Fruit fly (Drosophila melanogaster) whole organism, wandering third instar larva: ENCODE measurements around the gene CG45105.
A peak's percentile ranks its signal among the peaks of the same experiment; 100 is the strongest.

Experiments
- CG32264 ChIP-seq: fragments of 200-800 bp; sonication (Bioruptor generic); optimal IDR thresholded peaks from 2 replicates; lab custom pipeline; 2016; ENCODE audit warnings: missing biosample characterization, missing genetic modification characterization
- CG9705 ChIP-seq: fragments of 200-800 bp; sonication (Bioruptor generic); optimal IDR thresholded peaks from 2 replicates; lab custom pipeline; 2018; ENCODE audit warnings: missing biosample characterization, mild to moderate bottlenecking, missing genetic modification characterization
- CrebA ChIP-seq: fragments of 200-800 bp; sonication (Bioruptor generic); optimal IDR thresholded peaks from 2 replicates; lab custom pipeline; 2016; ENCODE audit warnings: missing biosample characterization, mild to moderate bottlenecking, missing genetic modification characterization, borderline replicate concordance
- Dfd ChIP-seq: fragments of >200 bp; optimal IDR thresholded peaks from 2 replicates; lab custom pipeline; 2017; ENCODE audit warnings: missing biosample characterization, missing genetic modification characterization
- GATAd ChIP-seq: sonication (Bioruptor generic); optimal IDR thresholded peaks from 2 replicates; lab custom pipeline; 2016; ENCODE audit warnings: missing biosample characterization, missing genetic modification characterization
- HLH106 ChIP-seq: fragments of 200-800 bp; optimal IDR thresholded peaks from 3 replicates; lab custom pipeline; 2019; ENCODE audit warnings: missing biosample characterization, mild to moderate bottlenecking, missing genetic modification characterization, moderate library complexity
- Hnf4 ChIP-seq: fragments of 200-800 bp; sonication (Bioruptor generic); optimal IDR thresholded peaks from 2 replicates; lab custom pipeline; 2016; ENCODE audit warnings: missing biosample characterization, mild to moderate bottlenecking, missing genetic modification characterization
- Hr78 ChIP-seq: fragments of >200 bp; optimal IDR thresholded peaks from 2 replicates; lab custom pipeline; 2017; ENCODE audit warnings: missing biosample characterization, missing genetic modification characterization
- Hr83 ChIP-seq: fragments of 200-300 bp; sonication (Bioruptor generic); optimal IDR thresholded peaks from 2 replicates; lab custom pipeline; 2016; ENCODE audit warnings: missing biosample characterization, mild to moderate bottlenecking, missing genetic modification characterization, moderate library complexity; ENCODE audit not compliant: poor library complexity, severe bottlenecking
- Jra ChIP-seq: sonication (Bioruptor generic); optimal IDR thresholded peaks from 2 replicates; lab custom pipeline; 2016; ENCODE audit warnings: missing biosample characterization, missing genetic modification characterization
- Mio ChIP-seq: sonication (Bioruptor generic); optimal IDR thresholded peaks from 2 replicates; lab custom pipeline; 2016; ENCODE audit warnings: missing biosample characterization, missing genetic modification characterization
- OdsH ChIP-seq: fragments of 200-800 bp; sonication (Bioruptor generic); optimal IDR thresholded peaks from 2 replicates; lab custom pipeline; 2016; ENCODE audit warnings: missing biosample characterization, mild to moderate bottlenecking, missing genetic modification characterization
- Sp1 ChIP-seq: fragments of 200-800 bp; sonication (Bioruptor generic); optimal IDR thresholded peaks from 3 replicates; lab custom pipeline; 2019; ENCODE audit warnings: missing biosample characterization, mild to moderate bottlenecking, missing genetic modification characterization, moderate library complexity
- Vsx2 ChIP-seq: fragments of 200-300, 225-300 bp; sonication (Bioruptor generic); optimal IDR thresholded peaks from 2 replicates; lab custom pipeline; 2018; ENCODE audit warnings: missing biosample characterization, missing genetic modification characterization; ENCODE audit not compliant: partially characterized antibody
- br ChIP-seq: fragments of 200-800 bp; sonication (Bioruptor generic); optimal IDR thresholded peaks from 2 replicates; lab custom pipeline; 2016; ENCODE audit warnings: missing biosample characterization, missing genetic modification characterization
- brk ChIP-seq: fragments of 200-800 bp; sonication (Bioruptor generic); optimal IDR thresholded peaks from 2 replicates; lab custom pipeline; 2016; ENCODE audit warnings: missing biosample characterization, mild to moderate bottlenecking, missing genetic modification characterization
- dl ChIP-seq, 2 experiments: fragments of 175-275, 200-275 bp in 1 of 2; fragments of 200-275 bp in 1 of 2; sonication (Bioruptor generic); optimal IDR thresholded peaks; lab custom pipeline; 2018; ENCODE audit warnings: mild to moderate bottlenecking in 2 of 2, missing biosample characterization in 2 of 2, missing genetic modification characterization in 2 of 2, moderate library complexity in 2 of 2; ENCODE audit not compliant: partially characterized antibody in 2 of 2, insufficient read depth in 1 of 2
- dmrt93B ChIP-seq: fragments of 200-800 bp; sonication (Bioruptor generic); optimal IDR thresholded peaks from 2 replicates; lab custom pipeline; 2018; ENCODE audit warnings: missing biosample characterization, mild to moderate bottlenecking, missing genetic modification characterization
- dsf ChIP-seq: sonication (Bioruptor generic); optimal IDR thresholded peaks from 2 replicates; lab custom pipeline; 2016; ENCODE audit warnings: missing biosample characterization, missing genetic modification characterization, borderline replicate concordance
- ey ChIP-seq: fragments of 200-800 bp; sonication (Bioruptor generic); optimal IDR thresholded peaks from 2 replicates; lab custom pipeline; 2016; ENCODE audit warnings: missing biosample characterization, missing genetic modification characterization
- foxo ChIP-seq, 2 experiments: fragments of 200-800 bp; sonication (Bioruptor generic); optimal IDR thresholded peaks; 2 replicates in 1 of 2; 3 replicates in 1 of 2; lab custom pipeline; 2016 to 2017; ENCODE audit warnings: missing biosample characterization in 2 of 2, missing genetic modification characterization in 2 of 2
- fru ChIP-seq: fragments of 200-800 bp; sonication (Bioruptor generic); optimal IDR thresholded peaks from 3 replicates; lab custom pipeline; 2016; ENCODE audit warnings: missing biosample characterization, mild to moderate bottlenecking, missing genetic modification characterization
- h ChIP-seq: fragments of 200-800 bp; sonication (Bioruptor generic); optimal IDR thresholded peaks from 3 replicates; lab custom pipeline; 2016; ENCODE audit warnings: missing biosample characterization, mild to moderate bottlenecking, missing genetic modification characterization
- jim ChIP-seq: fragments of 175-275, 200-325 bp; sonication (Bioruptor generic); optimal IDR thresholded peaks from 2 replicates; lab custom pipeline; 2016; ENCODE audit warnings: missing biosample characterization, mild to moderate bottlenecking, missing genetic modification characterization
- psq ChIP-seq: fragments of 200-800 bp; sonication (Bioruptor generic); optimal IDR thresholded peaks from 3 replicates; lab custom pipeline; 2017; ENCODE audit warnings: missing biosample characterization, mild to moderate bottlenecking, missing genetic modification characterization, moderate library complexity
- rgr ChIP-seq: fragments of 200-800 bp; sonication (Bioruptor generic); optimal IDR thresholded peaks from 3 replicates; lab custom pipeline; 2016; ENCODE audit warnings: missing biosample characterization, mild to moderate bottlenecking, missing genetic modification characterization
- sage ChIP-seq: fragments of 200-800 bp; sonication (Bioruptor generic); optimal IDR thresholded peaks from 2 replicates; lab custom pipeline; 2016; ENCODE audit warnings: missing biosample characterization, mild to moderate bottlenecking, missing genetic modification characterization
- sv ChIP-seq: fragments of 200-800 bp; sonication (Bioruptor generic); optimal IDR thresholded peaks from 3 replicates; lab custom pipeline; 2016; ENCODE audit warnings: missing biosample characterization, missing genetic modification characterization
- usp ChIP-seq: fragments of >200 bp; optimal IDR thresholded peaks from 2 replicates; lab custom pipeline; 2017; ENCODE audit warnings: missing biosample characterization, missing genetic modification characterization
- woc ChIP-seq: sonication (Bioruptor generic); optimal IDR thresholded peaks from 2 replicates; lab custom pipeline; 2016; ENCODE audit warnings: missing biosample characterization, mild to moderate bottlenecking, missing genetic modification characterization

Gene CG45105

DNA sequence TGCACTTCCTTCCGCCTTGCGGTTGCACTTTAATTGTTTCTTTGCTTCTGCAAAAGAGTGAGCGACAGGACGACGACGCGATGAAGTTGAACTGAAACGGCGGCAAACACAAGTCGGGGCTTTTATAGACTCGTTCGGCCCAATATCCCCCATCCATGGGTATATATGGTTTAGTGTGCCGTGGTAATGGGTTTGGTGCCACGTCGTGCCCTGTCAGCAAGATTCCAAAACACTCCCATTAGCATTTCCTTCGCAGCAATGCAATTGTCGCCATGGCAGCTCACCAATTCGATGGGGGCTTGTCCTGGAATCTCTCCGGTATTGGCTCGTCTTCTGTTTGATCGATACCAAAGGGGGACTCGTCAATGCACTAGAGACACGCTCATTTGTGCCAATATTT lies at the start of gene CG45105:
Gene CG45105, minus strand, starts transcription at position 101 of the 400 bp plus-strand sequence.
- TF ChIP-seq Mio (GFP tag; lab: Kevin White, UChicago) (no peak), jim (no peak), dsf (GFP tag; lab: Kevin White, UChicago) (no peak), dl (GFP tag; optimal IDR thresholded peaks at IDR 0.05; lab: Kevin White, UChicago; ENCODE audit: insufficient read depth in 1 of 2, partially characterized antibody in 2 of 2) (no peak), dmrt93B (no peak), Hr78 (GFP tag; lab: Kevin White, UChicago) (no peak), sage (GFP tag; lab: Kevin White, UChicago) (no peak), Hnf4 (no peak), Sp1 (GFP tag; lab: Kevin White, UChicago) (no peak), GATAd (GFP tag; lab: Kevin White, UChicago) (no peak), CrebA (GFP tag; lab: Kevin White, UChicago) (no peak)

DNA sequence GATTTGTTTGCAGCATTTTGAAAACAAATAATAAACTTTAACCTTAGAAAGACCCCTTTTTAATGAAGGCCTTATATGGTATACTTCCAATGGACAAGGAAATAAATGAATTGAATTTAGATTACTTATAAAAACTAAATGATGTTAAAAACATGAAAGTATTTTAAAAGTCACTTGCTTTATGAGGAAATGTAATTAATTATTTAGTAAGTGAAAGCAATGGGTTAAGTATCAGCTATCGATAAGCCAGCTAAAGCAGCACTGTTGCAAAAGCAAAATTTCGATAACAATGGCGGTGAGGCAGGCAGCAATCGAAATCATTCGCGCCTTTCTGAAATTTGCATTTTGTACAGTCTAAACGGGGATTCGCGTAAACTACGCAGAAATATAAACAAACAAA lies 47.4 kb upstream of the CG45105 start, which contains the start of the genes CG32856 and Rbf2:
Gene CG32856, minus strand, starts transcription at position 183 of the 400 bp plus-strand sequence.
Gene Rbf2, plus strand, starts transcription at position 278 of the 400 bp plus-strand sequence.
- peak; percentile 88 for TF ChIP-seq h (GFP tag; lab: Kevin White, UChicago)
- TF ChIP-seq Jra (GFP tag; lab: Kevin White, UChicago): peak; percentile 94
- no peak for TF ChIP-seq usp
- peak; percentile 59 for TF ChIP-seq Mio (GFP tag; lab: Kevin White, UChicago)
- TF ChIP-seq jim: no peak
- peak; percentile 84 for TF ChIP-seq psq
- peak; percentile 71 for TF ChIP-seq HLH106 (tag; lab: Kevin White, UChicago)
- peak; percentile 91 for TF ChIP-seq dsf (GFP tag; lab: Kevin White, UChicago)
- no peak for TF ChIP-seq Sp1 (GFP tag; lab: Kevin White, UChicago)
- TF ChIP-seq OdsH (GFP tag; lab: Kevin White, UChicago): peak; percentile 91
- peak; percentile 96 for TF ChIP-seq Hnf4
- peak; percentile 91 for TF ChIP-seq br (GFP tag; lab: Kevin White, UChicago)
- TF ChIP-seq sv (GFP tag; lab: Kevin White, UChicago): peak; percentile 79
- no peak for TF ChIP-seq Vsx2 (GFP tag; lab: Kevin White, UChicago)
- peak; percentile 90 for TF ChIP-seq woc (GFP tag; lab: Kevin White, UChicago)
- TF ChIP-seq foxo (GFP tag; optimal IDR thresholded peaks at IDR 0.05; lab: Kevin White, UChicago): peak in 1 of 2 experiments; percentile 90
- peak; percentile 65 for TF ChIP-seq Hr83
- peak; percentile 54 for TF ChIP-seq GATAd (GFP tag; lab: Kevin White, UChicago)
- peak; percentile 80 for TF ChIP-seq fru (GFP tag; lab: Kevin White, UChicago)
- TF ChIP-seq rgr (GFP tag; lab: Kevin White, UChicago): peak; percentile 95
- TF ChIP-seq ey (GFP tag; lab: Kevin White, UChicago): peak; percentile 91
- TF ChIP-seq CG32264 (GFP tag; lab: Kevin White, UChicago): no peak
- TF ChIP-seq CG9705: peak; percentile 21
- TF ChIP-seq, all 38 proteins: peak for 18

DNA sequence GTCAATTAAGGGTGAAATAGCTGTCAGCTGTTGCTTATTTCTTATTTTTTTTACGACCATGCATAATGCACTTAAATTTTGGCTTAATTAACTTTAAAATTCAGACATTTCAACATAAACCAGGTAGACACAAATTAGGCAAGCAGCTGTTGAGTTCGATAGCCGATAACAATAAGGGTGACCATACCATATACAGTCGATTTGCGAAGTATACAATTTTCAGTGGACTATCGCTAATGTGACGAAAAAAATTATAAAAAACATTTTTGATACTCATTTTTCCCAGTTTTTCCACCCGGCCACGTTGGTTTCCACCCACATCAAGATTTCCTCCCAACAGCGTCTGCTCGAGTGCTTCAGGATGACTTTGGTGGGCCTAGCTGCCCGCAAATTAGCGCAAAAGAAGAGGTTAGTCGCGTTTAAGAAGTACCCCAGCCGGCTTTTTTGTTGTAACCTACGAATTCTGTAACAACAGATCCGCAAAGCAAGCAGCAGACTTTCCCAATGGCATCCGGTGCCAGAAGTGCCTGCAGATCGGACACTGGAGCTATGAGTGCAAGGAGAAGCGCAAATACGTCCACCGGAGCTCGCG lies 46.0 kb upstream of the CG45105 start, which contains the start of the genes CG4287 and CG5516:
Gene CG4287, minus strand, starts transcription at position 178 of the 592 bp plus-strand sequence.
Gene CG5516, plus strand, starts transcription at position 195 of the 592 bp plus-strand sequence.
- peak; percentile 66 for TF ChIP-seq Hnf4
- TF ChIP-seq Jra (GFP tag; lab: Kevin White, UChicago): peak; percentile 55
- TF ChIP-seq CrebA (GFP tag; lab: Kevin White, UChicago): no peak

DNA sequence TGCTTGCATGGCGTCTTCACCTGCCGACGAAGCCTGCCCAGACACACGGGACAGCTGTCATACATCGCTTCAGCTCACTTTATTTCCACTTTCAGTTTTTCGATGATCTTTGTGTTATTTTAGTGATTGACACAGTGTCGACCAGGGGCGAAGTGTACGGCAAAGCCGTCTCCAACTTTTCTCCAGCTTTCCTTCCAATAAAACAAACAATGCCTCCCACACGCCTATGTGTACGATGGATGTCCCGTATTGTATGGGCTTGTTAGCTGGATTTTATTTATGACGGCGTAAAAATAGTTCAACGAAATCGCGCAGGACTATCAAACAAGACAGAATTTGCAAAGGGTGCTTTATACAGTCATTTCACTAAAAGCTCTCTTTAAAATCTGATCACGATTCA lies 33.0 kb upstream of the CG45105 start, which contains the start of the genes CG31088 and CG46383:
Gene CG31088, minus strand, starts transcription at position 101 of the 400 bp plus-strand sequence.
Gene CG46383, minus strand, starts transcription at position 101 of the 400 bp plus-strand sequence.
- TF ChIP-seq sv (GFP tag; lab: Kevin White, UChicago): no peak
- no peak for TF ChIP-seq brk (GFP tag; lab: Kevin White, UChicago)
- no peak for TF ChIP-seq Dfd (GFP tag; lab: Kevin White, UChicago)
- no peak for TF ChIP-seq CG9705
- TF ChIP-seq Vsx2 (GFP tag; lab: Kevin White, UChicago): no peak
- TF ChIP-seq Hnf4: no peak
- no peak for TF ChIP-seq fru (GFP tag; lab: Kevin White, UChicago)
